Worm (Caenorhabditis elegans) whole organism, L4/young adult: ENCODE data around the gene fbxc-29.

ENCODE experiments used
- W03F9.2 ChIP-seq: fragments of 150-350 bp; optimal IDR thresholded peaks from 2 replicates; lab custom pipeline; 2014; ENCODE audit warnings: missing biosample characterization, missing genetic modification characterization
- dao-5 ChIP-seq: sonication (generic microtip); optimal IDR thresholded peaks from 2 replicates; lab custom pipeline; 2016; ENCODE audit warnings: missing genotype, missing genetic modification characterization, moderate library complexity, missing compliant biosample characterization
- him-1 ChIP-seq: sonication (generic microtip); optimal IDR thresholded peaks from 2 replicates; lab custom pipeline; 2016; ENCODE audit warnings: missing genotype, missing genetic modification reagents, missing genetic modification characterization, missing compliant biosample characterization

DNA sequence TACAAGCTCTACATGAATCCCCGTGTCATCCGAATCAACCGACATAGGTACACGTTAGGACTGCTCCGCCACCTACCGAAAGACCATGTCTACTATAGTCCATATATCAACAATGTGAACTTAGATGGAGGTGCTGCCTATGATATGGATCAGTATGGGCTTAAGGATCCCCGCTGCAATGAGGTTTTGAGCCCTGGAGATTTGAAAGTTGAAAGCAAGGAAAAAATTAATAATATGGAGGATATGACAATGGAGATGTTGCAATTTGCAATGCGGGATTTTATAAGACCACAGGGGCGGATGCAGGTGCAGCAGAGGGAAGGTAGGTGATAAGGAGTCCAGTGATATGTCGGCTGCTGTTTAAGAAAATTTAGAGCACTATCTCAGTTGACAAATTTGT is 46.6 kb upstream of the fbxc-29 start:
- TF ChIP-seq W03F9.2 (tag; lab: Kevin White, UChicago) (no peak), dao-5 (tag; lab: Kevin White, UChicago) (no peak), him-1 (tag; lab: Kevin White, UChicago) (no peak)
